Fruit fly (Drosophila melanogaster) whole organism, pupa: ENCODE results near the gene CaMKII.

Source experiments
- CG10348 ChIP-seq: fragments of 200-800 bp; sonication (Bioruptor generic); IDR thresholded peaks from 2 replicates; pipeline ENCODE4 v1.3.6; 2022; ENCODE audit warnings: missing biosample characterization, missing genetic modification characterization
- CG12605 ChIP-seq: fragments of 200-800 bp; sonication (Bioruptor generic); IDR thresholded peaks from 2 replicates; pipeline ENCODE4 v1.3.6; 2022; ENCODE audit warnings: missing biosample characterization, missing genetic modification characterization
- CG13204 ChIP-seq: fragments of 200-800 bp; sonication (Bioruptor generic); optimal IDR thresholded peaks from 2 replicates; lab custom pipeline; 2018; ENCODE audit warnings: missing biosample characterization, mild to moderate bottlenecking, missing genetic modification characterization, moderate library complexity
- CG14655 ChIP-seq: fragments of 200-800 bp; sonication (Bioruptor generic); optimal IDR thresholded peaks from 3 replicates; lab custom pipeline; 2017; ENCODE audit warnings: mild to moderate bottlenecking, missing biosample characterization, missing genetic modification reagents, missing genetic modification characterization
- CG15710 ChIP-seq: fragments of 200-800 bp; sonication (Bioruptor generic); optimal IDR thresholded peaks from 2 replicates; lab custom pipeline; 2018; ENCODE audit warnings: missing biosample characterization, mild to moderate bottlenecking, missing genetic modification characterization, moderate library complexity
- CG17806 ChIP-seq: fragments of 200-800 bp; sonication (Bioruptor generic); optimal IDR thresholded peaks from 2 replicates; lab custom pipeline; 2018; ENCODE audit warnings: missing biosample characterization, mild to moderate bottlenecking, missing genetic modification characterization, moderate library complexity
- CG32121 ChIP-seq: fragments of 200-800 bp; sonication (Bioruptor generic); IDR thresholded peaks from 2 replicates; pipeline ENCODE4 v1.3.6; 2022; ENCODE audit warnings: missing biosample characterization, missing genetic modification characterization
- CG34367 ChIP-seq: fragments of 200-800 bp; sonication (Bioruptor generic); optimal IDR thresholded peaks from 2 replicates; lab custom pipeline; 2018; ENCODE audit warnings: missing biosample characterization, mild to moderate bottlenecking, missing genetic modification characterization
- CG4496 ChIP-seq: fragments of 200-800 bp; sonication (Bioruptor generic); IDR thresholded peaks from 3 replicates; pipeline ENCODE4 v1.3.6; 2022; ENCODE audit warnings: missing biosample characterization, missing genetic modification characterization
- CG8159 ChIP-seq: fragments of 200-800 bp; sonication (Bioruptor generic); optimal IDR thresholded peaks from 3 replicates; lab custom pipeline; 2018; ENCODE audit warnings: missing biosample characterization, mild to moderate bottlenecking, missing genetic modification characterization, moderate library complexity
- CG8301 ChIP-seq: fragments of 200-800 bp; sonication (Bioruptor generic); optimal IDR thresholded peaks from 2 replicates; lab custom pipeline; 2018; ENCODE audit warnings: missing biosample characterization, mild to moderate bottlenecking, missing genetic modification characterization
- CG9948 ChIP-seq: fragments of 200-800 bp; sonication (Bioruptor generic); optimal IDR thresholded peaks from 2 replicates; lab custom pipeline; 2018; ENCODE audit warnings: missing biosample characterization, mild to moderate bottlenecking, missing genetic modification characterization, moderate library complexity
- D1 ChIP-seq: fragments of 200-800 bp; sonication (Bioruptor generic); optimal IDR thresholded peaks from 2 replicates; lab custom pipeline; 2018; ENCODE audit warnings: missing biosample characterization, mild to moderate bottlenecking, missing genetic modification characterization, moderate library complexity
- EcR ChIP-seq: fragments of 200-800 bp; sonication (Bioruptor generic); optimal IDR thresholded peaks from 3 replicates; lab custom pipeline; 2019; ENCODE audit warnings: missing biosample characterization, missing genetic modification characterization, mild to moderate bottlenecking, moderate library complexity, missing genetic modification reagents
- Ets98B ChIP-seq: fragments of 200-800 bp; sonication (Bioruptor generic); IDR thresholded peaks from 2 replicates; pipeline ENCODE4 v1.3.6; 2022; ENCODE audit warnings: missing biosample characterization, missing genetic modification characterization
- Pif1A ChIP-seq: fragments of 200-800 bp; sonication (Bioruptor generic); optimal IDR thresholded peaks from 3 replicates; lab custom pipeline; 2016; ENCODE audit warnings: missing biosample characterization, missing genetic modification characterization
- Pif1B ChIP-seq: fragments of 200-800 bp; sonication (Bioruptor generic); optimal IDR thresholded peaks from 3 replicates; lab custom pipeline; 2016; ENCODE audit warnings: missing biosample characterization, missing genetic modification characterization
- Snoo ChIP-seq: fragments of 200-800 bp; sonication (Bioruptor generic); optimal IDR thresholded peaks from 3 replicates; lab custom pipeline; 2017; ENCODE audit warnings: missing biosample characterization, mild to moderate bottlenecking, missing genetic modification characterization, inconsistent platforms
- fd96Ca ChIP-seq: fragments of 200-800 bp; sonication (Bioruptor generic); IDR thresholded peaks from 3 replicates; pipeline ENCODE4 v1.3.6; 2022; ENCODE audit warnings: missing biosample characterization, missing genetic modification characterization
- gl ChIP-seq: fragments of 200-800 bp; sonication (Bioruptor generic); optimal IDR thresholded peaks from 2 replicates; lab custom pipeline; 2018; ENCODE audit warnings: missing biosample characterization, mild to moderate bottlenecking, missing genetic modification characterization
- rn ChIP-seq: fragments of 200-800 bp; sonication (Bioruptor generic); IDR thresholded peaks from 2 replicates; pipeline ENCODE4 v1.3.6; 2022; ENCODE audit warnings: missing biosample characterization, missing genetic modification characterization

Gene CaMKII

DNA sequence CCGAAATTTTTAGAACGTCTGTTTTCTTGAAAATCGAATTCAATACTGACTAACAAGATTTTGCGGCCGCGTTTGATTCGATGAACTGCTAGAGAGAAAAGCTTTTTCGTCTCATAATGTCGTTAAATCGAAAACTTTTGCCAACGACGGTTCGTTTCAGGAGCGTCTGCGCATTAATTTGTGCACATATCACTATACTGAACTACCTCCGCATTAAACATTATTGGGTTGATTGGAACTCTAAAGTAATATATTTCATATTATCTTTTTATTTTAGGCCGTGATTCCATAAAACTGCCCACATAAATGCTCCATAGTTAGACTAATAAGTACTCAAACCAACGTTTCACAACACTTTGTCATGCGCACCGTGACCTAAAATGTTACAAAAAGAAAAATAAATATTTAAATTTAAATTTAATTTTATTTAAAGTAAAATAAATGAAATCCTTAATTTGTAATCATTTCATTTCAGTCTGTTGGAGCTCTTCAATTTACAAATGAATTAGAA, at the start of gene CaMKII:
Gene CaMKII (minus strand): TSS at position 51 of the 511 bp plus-strand sequence.
- TF ChIP-seq CG14655 (GFP tag; lab: Kevin White, UChicago) (no peak), Pif1A (GFP tag; lab: Kevin White, UChicago) (no peak), Pif1B (GFP tag; lab: Kevin White, UChicago) (peak; percentile 12), EcR (GFP tag; lab: Kevin White, UChicago) (no peak), CG17806 (tag; lab: Kevin White, UChicago) (peak; percentile 1), CG10348 (GFP tag; lab: Robert Waterston, UW) (no peak), Ets98B (GFP tag; lab: Robert Waterston, UW) (no peak), CG32121 (GFP tag; lab: Robert Waterston, UW) (no peak), Snoo (tag; lab: Kevin White, UChicago) (no peak), CG8159 (tag; lab: Kevin White, UChicago) (no peak), CG34367 (tag; lab: Kevin White, UChicago) (no peak), CG12605 (GFP tag; lab: Robert Waterston, UW) (no peak), gl (no peak), CG15710 (no peak)

- TF ChIP-seq Pif1B (GFP tag; lab: Kevin White, UChicago) (no peak), rn (GFP tag; lab: Robert Waterston, UW) (no peak), fd96Ca (no peak), CG14655 (GFP tag; lab: Kevin White, UChicago) (no peak), CG34367 (tag; lab: Kevin White, UChicago) (no peak)
Measured at dm6 chr4:1097608-1098262, 44.2 kb upstream of the CaMKII start.

DNA sequence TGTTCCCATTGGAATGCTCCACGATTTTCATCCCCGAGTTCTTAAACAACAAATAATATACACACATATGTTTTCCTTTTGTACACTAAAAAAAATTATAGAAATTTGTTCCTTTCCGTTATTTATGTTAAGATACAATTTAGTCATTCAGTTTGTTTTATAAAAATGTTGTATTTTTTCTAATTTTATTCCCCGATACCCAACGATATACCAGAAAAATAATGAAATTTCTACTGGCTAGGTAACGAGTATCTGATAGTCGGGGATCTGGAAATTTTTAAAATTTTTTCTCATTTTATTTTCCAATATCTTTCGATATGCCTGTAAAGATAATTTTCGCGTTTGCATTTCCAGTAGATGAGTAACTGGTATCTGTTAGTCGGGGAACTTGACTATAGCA, 39.9 kb upstream of the CaMKII start:
- TF ChIP-seq Pif1B (GFP tag; lab: Kevin White, UChicago) (no peak), CG34367 (tag; lab: Kevin White, UChicago) (no peak), rn (GFP tag; lab: Robert Waterston, UW) (no peak), CG8301 (no peak), CG32121 (GFP tag; lab: Robert Waterston, UW) (no peak), Pif1A (GFP tag; lab: Kevin White, UChicago) (no peak)

DNA sequence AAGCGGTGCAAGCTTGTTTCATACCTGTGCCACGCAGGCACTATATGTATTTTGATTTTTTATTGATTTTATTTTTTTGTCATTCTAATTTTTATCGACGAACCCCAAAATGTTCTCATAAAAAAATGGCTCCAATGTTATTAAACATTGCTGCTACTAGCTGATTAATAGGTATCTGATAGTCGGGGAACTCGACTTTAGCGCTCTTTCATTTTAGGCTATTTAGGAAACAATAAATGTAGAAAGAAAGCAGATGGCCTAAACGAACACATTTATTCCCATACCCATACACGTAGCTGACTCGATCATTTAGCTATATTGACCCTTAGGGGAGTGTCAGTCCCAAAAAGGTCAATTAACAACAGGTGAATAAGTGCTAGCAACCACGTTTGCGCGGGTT, 36.8 kb upstream of the CaMKII start:
- TF ChIP-seq Snoo (tag; lab: Kevin White, UChicago): no peak
- no peak for TF ChIP-seq CG12605 (GFP tag; lab: Robert Waterston, UW)
- TF ChIP-seq CG17806 (tag; lab: Kevin White, UChicago): no peak
- no peak for TF ChIP-seq Ets98B (GFP tag; lab: Robert Waterston, UW)
- no peak for TF ChIP-seq Pif1A (GFP tag; lab: Kevin White, UChicago)
- no peak for TF ChIP-seq Pif1B (GFP tag; lab: Kevin White, UChicago)
- no peak for TF ChIP-seq CG34367 (tag; lab: Kevin White, UChicago)
- no peak for TF ChIP-seq CG10348 (GFP tag; lab: Robert Waterston, UW)
- no peak for TF ChIP-seq CG13204 (GFP tag; lab: Kevin White, UChicago)
- no peak for TF ChIP-seq CG8301
- no peak for TF ChIP-seq CG8159 (tag; lab: Kevin White, UChicago)
- no peak for TF ChIP-seq rn (GFP tag; lab: Robert Waterston, UW)
- TF ChIP-seq D1 (tag; lab: Kevin White, UChicago): no peak
- no peak for TF ChIP-seq CG14655 (GFP tag; lab: Kevin White, UChicago)
- no peak for TF ChIP-seq CG9948 (tag; lab: Kevin White, UChicago)
- no peak for TF ChIP-seq CG15710
- no peak for TF ChIP-seq EcR (GFP tag; lab: Kevin White, UChicago)

- TF ChIP-seq CG8301 (no peak), CG34367 (tag; lab: Kevin White, UChicago) (no peak), CG4496 (GFP tag; lab: Robert Waterston, UW) (no peak), Pif1A (GFP tag; lab: Kevin White, UChicago) (no peak), rn (GFP tag; lab: Robert Waterston, UW) (no peak), Snoo (tag; lab: Kevin White, UChicago) (no peak), D1 (tag; lab: Kevin White, UChicago) (no peak), Pif1B (GFP tag; lab: Kevin White, UChicago) (no peak), CG13204 (GFP tag; lab: Kevin White, UChicago) (no peak)
Measured at dm6 chr4:1088480-1088879, 35.0 kb upstream of the CaMKII start, which contains the start of gene sv. Gene sv, plus strand, starts transcription at chr4:1088798.

DNA sequence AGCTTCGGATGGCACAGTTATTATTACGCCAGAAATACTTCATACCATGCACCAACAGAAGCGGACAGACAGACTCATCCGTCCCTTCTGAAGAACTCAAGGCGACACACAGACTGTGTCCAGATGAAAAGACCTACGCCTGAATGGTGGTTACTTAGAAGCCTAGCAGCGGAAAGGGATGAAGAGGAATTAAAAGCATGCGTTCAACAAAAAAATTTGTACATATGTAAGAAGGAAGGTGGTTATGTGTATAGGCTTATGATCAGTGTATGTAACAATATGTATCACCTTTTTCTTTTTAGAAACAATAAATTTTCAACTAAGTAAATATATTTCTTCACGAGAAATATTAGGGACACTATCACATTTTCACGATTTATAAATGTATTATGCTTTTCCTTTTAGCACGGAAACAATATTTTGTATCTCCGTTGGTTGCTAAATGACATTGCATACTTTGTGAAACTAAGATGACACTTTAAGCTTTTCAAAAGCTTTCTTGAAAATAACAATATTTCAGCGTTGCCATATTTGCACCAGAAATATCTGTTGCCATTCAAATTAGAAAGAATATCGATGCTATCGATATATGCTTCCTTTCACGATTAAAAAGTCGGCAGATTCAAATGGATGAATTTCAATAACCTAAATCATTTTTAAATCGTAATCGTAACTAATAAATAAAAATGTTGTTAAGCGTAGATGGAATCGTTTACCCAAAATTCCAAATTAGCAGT, 31.0 kb upstream of the CaMKII start, which contains the start of gene Actbeta:
Gene Actbeta (minus strand): TSS at position 471 of the 737 bp plus-strand sequence.
- TF ChIP-seq D1 (tag; lab: Kevin White, UChicago): peak; percentile 61
- no peak for TF ChIP-seq CG9948 (tag; lab: Kevin White, UChicago)
- TF ChIP-seq, all 21 proteins: peak for 1
